Fruit fly (Drosophila melanogaster) whole organism, wandering third instar larva: ENCODE data around the gene CG11899.

Source experiments
- Abd-B ChIP-seq: fragments of >200 bp; optimal IDR thresholded peaks from 2 replicates; lab custom pipeline; 2017; ENCODE audit warnings: missing biosample characterization, missing genetic modification characterization
- CG9705 ChIP-seq: fragments of 200-800 bp; sonication (Bioruptor generic); optimal IDR thresholded peaks from 2 replicates; lab custom pipeline; 2018; ENCODE audit warnings: missing biosample characterization, mild to moderate bottlenecking, missing genetic modification characterization
- Dfd ChIP-seq: fragments of >200 bp; optimal IDR thresholded peaks from 2 replicates; lab custom pipeline; 2017; ENCODE audit warnings: missing biosample characterization, missing genetic modification characterization
- Dif ChIP-seq: fragments of 200-275, 200-300 bp; sonication (Bioruptor generic); optimal IDR thresholded peaks from 2 replicates; lab custom pipeline; 2018; ENCODE audit warnings: missing biosample characterization, missing genetic modification characterization; ENCODE audit not compliant: partially characterized antibody
- GATAd ChIP-seq: sonication (Bioruptor generic); optimal IDR thresholded peaks from 2 replicates; lab custom pipeline; 2016; ENCODE audit warnings: missing biosample characterization, missing genetic modification characterization
- HLH106 ChIP-seq: fragments of 200-800 bp; optimal IDR thresholded peaks from 3 replicates; lab custom pipeline; 2019; ENCODE audit warnings: missing biosample characterization, mild to moderate bottlenecking, missing genetic modification characterization, moderate library complexity
- Hr83 ChIP-seq: fragments of 200-300 bp; sonication (Bioruptor generic); optimal IDR thresholded peaks from 2 replicates; lab custom pipeline; 2016; ENCODE audit warnings: missing biosample characterization, mild to moderate bottlenecking, missing genetic modification characterization, moderate library complexity; ENCODE audit not compliant: poor library complexity, severe bottlenecking
- Jra ChIP-seq: sonication (Bioruptor generic); optimal IDR thresholded peaks from 2 replicates; lab custom pipeline; 2016; ENCODE audit warnings: missing biosample characterization, missing genetic modification characterization
- Mio ChIP-seq: sonication (Bioruptor generic); optimal IDR thresholded peaks from 2 replicates; lab custom pipeline; 2016; ENCODE audit warnings: missing biosample characterization, missing genetic modification characterization
- Myc ChIP-seq: fragments of >200 bp; optimal IDR thresholded peaks from 2 replicates; lab custom pipeline; 2017
- N ChIP-seq: fragments of >200 bp; optimal IDR thresholded peaks from 2 replicates; lab custom pipeline; 2018; ENCODE audit warnings: missing biosample characterization, missing external identifiers, missing genetic modification characterization
- OdsH ChIP-seq: fragments of 200-800 bp; sonication (Bioruptor generic); optimal IDR thresholded peaks from 2 replicates; lab custom pipeline; 2016; ENCODE audit warnings: missing biosample characterization, mild to moderate bottlenecking, missing genetic modification characterization
- Rel ChIP-seq, 2 experiments: fragments of 200-800 bp; sonication (Bioruptor generic) in 1 of 2; optimal IDR thresholded peaks; 2 replicates in 1 of 2; 3 replicates in 1 of 2; lab custom pipeline; 2016 to 2019; ENCODE audit warnings: mild to moderate bottlenecking in 2 of 2, missing biosample characterization in 2 of 2, missing genetic modification characterization in 2 of 2, moderate library complexity in 1 of 2
- Sp1 ChIP-seq: fragments of 200-800 bp; sonication (Bioruptor generic); optimal IDR thresholded peaks from 3 replicates; lab custom pipeline; 2019; ENCODE audit warnings: missing biosample characterization, mild to moderate bottlenecking, missing genetic modification characterization, moderate library complexity
- Vsx2 ChIP-seq: fragments of 200-300, 225-300 bp; sonication (Bioruptor generic); optimal IDR thresholded peaks from 2 replicates; lab custom pipeline; 2018; ENCODE audit warnings: missing biosample characterization, missing genetic modification characterization; ENCODE audit not compliant: partially characterized antibody
- br ChIP-seq: fragments of 200-800 bp; sonication (Bioruptor generic); optimal IDR thresholded peaks from 2 replicates; lab custom pipeline; 2016; ENCODE audit warnings: missing biosample characterization, missing genetic modification characterization
- brk ChIP-seq: fragments of 200-800 bp; sonication (Bioruptor generic); optimal IDR thresholded peaks from 2 replicates; lab custom pipeline; 2016; ENCODE audit warnings: missing biosample characterization, mild to moderate bottlenecking, missing genetic modification characterization
- dmrt93B ChIP-seq: fragments of 200-800 bp; sonication (Bioruptor generic); optimal IDR thresholded peaks from 2 replicates; lab custom pipeline; 2018; ENCODE audit warnings: missing biosample characterization, mild to moderate bottlenecking, missing genetic modification characterization
- dsf ChIP-seq: sonication (Bioruptor generic); optimal IDR thresholded peaks from 2 replicates; lab custom pipeline; 2016; ENCODE audit warnings: missing biosample characterization, missing genetic modification characterization, borderline replicate concordance
- ey ChIP-seq: fragments of 200-800 bp; sonication (Bioruptor generic); optimal IDR thresholded peaks from 2 replicates; lab custom pipeline; 2016; ENCODE audit warnings: missing biosample characterization, missing genetic modification characterization
- foxo ChIP-seq, 2 experiments: fragments of 200-800 bp; sonication (Bioruptor generic); optimal IDR thresholded peaks; 2 replicates in 1 of 2; 3 replicates in 1 of 2; lab custom pipeline; 2016 to 2017; ENCODE audit warnings: missing biosample characterization in 2 of 2, missing genetic modification characterization in 2 of 2
- fru ChIP-seq: fragments of 200-800 bp; sonication (Bioruptor generic); optimal IDR thresholded peaks from 3 replicates; lab custom pipeline; 2016; ENCODE audit warnings: missing biosample characterization, mild to moderate bottlenecking, missing genetic modification characterization
- h ChIP-seq: fragments of 200-800 bp; sonication (Bioruptor generic); optimal IDR thresholded peaks from 3 replicates; lab custom pipeline; 2016; ENCODE audit warnings: missing biosample characterization, mild to moderate bottlenecking, missing genetic modification characterization
- jim ChIP-seq: fragments of 175-275, 200-325 bp; sonication (Bioruptor generic); optimal IDR thresholded peaks from 2 replicates; lab custom pipeline; 2016; ENCODE audit warnings: missing biosample characterization, mild to moderate bottlenecking, missing genetic modification characterization
- pan ChIP-seq: fragments of >200 bp; optimal IDR thresholded peaks from 2 replicates; lab custom pipeline; 2017
- psq ChIP-seq: fragments of 200-800 bp; sonication (Bioruptor generic); optimal IDR thresholded peaks from 3 replicates; lab custom pipeline; 2017; ENCODE audit warnings: missing biosample characterization, mild to moderate bottlenecking, missing genetic modification characterization, moderate library complexity
- sage ChIP-seq: fragments of 200-800 bp; sonication (Bioruptor generic); optimal IDR thresholded peaks from 2 replicates; lab custom pipeline; 2016; ENCODE audit warnings: missing biosample characterization, mild to moderate bottlenecking, missing genetic modification characterization
- usp ChIP-seq: fragments of >200 bp; optimal IDR thresholded peaks from 2 replicates; lab custom pipeline; 2017; ENCODE audit warnings: missing biosample characterization, missing genetic modification characterization
- woc ChIP-seq: sonication (Bioruptor generic); optimal IDR thresholded peaks from 2 replicates; lab custom pipeline; 2016; ENCODE audit warnings: missing biosample characterization, mild to moderate bottlenecking, missing genetic modification characterization

Gene CG11899

DNA sequence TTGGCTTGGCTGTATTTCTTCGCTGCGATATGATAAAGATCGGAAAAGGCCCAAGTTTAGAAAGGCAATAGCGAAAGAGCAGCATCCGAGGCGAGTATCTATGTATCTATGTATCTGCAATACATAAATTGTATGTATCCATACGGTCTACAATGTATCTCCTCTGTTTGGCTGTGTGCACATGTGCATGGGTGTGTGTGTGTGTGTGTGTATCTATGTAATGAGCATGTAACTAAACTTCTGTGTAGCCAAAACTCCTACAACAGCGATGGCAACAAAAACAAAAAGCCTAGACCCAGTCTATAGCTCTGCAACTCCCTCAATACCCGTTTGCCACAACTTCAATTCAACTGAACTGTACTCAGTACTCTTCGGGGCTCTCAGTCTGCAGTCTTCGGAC, 9.8 kb downstream of the CG11899 start:
- no peak for TF ChIP-seq Rel (GFP tag; optimal IDR thresholded peaks at IDR 0.05; lab: Kevin White, UChicago)
- no peak for TF ChIP-seq Rel (tag; optimal IDR thresholded peaks at IDR 0.05; lab: Kevin White, UChicago)
- peak; percentile 76 for TF ChIP-seq Dfd (GFP tag; lab: Kevin White, UChicago)

DNA sequence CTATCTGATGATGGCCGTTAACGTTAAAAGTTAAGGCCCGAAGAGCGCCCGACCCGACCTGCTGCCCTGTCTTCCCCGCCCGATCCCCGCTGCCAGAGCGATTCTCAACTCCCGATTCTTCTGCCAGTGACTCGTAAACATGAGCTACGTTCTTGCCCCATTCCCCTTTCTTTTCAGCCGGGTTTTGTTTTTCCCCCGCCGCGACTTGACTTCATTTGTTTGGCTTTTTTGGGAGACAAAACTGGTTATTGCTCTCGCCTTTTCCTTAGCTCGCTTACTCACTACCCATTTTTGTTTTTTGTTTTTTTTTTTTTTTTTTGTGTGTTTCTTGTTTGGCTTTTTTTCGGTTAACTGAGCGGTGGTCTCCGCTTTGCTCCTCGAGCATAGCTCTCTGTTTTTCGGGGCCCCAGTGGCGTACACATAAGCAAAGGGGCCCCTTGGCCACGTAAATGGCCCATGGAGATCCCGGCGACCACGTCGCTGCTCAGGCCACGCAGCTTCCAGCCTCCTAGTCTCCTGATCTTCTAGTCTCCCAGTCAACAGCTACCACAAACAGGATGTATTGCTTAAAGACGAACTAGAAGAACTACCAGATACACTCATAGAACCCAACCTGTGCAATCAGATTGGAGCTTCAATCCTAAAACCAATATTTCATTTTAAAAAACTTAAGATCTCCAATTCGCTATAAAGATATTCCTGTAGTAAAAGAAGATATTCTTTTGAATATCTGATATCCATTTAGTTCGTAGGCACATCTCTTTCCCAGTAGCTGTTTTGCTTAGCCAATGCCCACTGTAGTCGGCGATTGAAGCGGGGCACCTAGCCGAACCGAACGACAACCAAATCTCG, 10.5 kb downstream of the CG11899 start:
- TF ChIP-seq Sp1 (GFP tag; lab: Kevin White, UChicago) (peak; percentile 53), Rel (GFP tag; optimal IDR thresholded peaks at IDR 0.05; lab: Kevin White, UChicago) (peak; percentile 91), Rel (tag; optimal IDR thresholded peaks at IDR 0.05; lab: Kevin White, UChicago) (peak; percentile 93), HLH106 (tag; lab: Kevin White, UChicago) (peak; percentile 17), brk (GFP tag; lab: Kevin White, UChicago) (peak; percentile 9), Jra (GFP tag; lab: Kevin White, UChicago) (peak; percentile 5), psq (peak; percentile 74), dmrt93B (peak; percentile 6), Dif (GFP tag; lab: Kevin White, UChicago) (peak; percentile 59), Abd-B (GFP tag; lab: Kevin White, UChicago) (no peak), br (GFP tag; lab: Kevin White, UChicago) (peak; percentile 36), Myc (lab: Kevin White, UChicago) (no peak), pan (lab: Kevin White, UChicago) (no peak), woc (peak; percentile 21), h (peak; percentile 29), Hr83 (GFP tag; lab: Kevin White, UChicago) (peak; percentile 43), GATAd (GFP tag; lab: Kevin White, UChicago) (no peak), OdsH (GFP tag; lab: Kevin White, UChicago) (no peak), usp (no peak), fru (peak; percentile 30), Mio (GFP tag; lab: Kevin White, UChicago) (no peak), foxo (GFP tag; optimal IDR thresholded peaks at IDR 0.05; lab: Kevin White, UChicago) (peak; percentile 4 to 16), dsf (GFP tag; lab: Kevin White, UChicago) (no peak), Vsx2 (GFP tag; lab: Kevin White, UChicago) (peak; percentile 38), sage (peak; percentile 5), jim (peak; percentile 77), ey (GFP tag; lab: Kevin White, UChicago) (peak; percentile 49)

DNA sequence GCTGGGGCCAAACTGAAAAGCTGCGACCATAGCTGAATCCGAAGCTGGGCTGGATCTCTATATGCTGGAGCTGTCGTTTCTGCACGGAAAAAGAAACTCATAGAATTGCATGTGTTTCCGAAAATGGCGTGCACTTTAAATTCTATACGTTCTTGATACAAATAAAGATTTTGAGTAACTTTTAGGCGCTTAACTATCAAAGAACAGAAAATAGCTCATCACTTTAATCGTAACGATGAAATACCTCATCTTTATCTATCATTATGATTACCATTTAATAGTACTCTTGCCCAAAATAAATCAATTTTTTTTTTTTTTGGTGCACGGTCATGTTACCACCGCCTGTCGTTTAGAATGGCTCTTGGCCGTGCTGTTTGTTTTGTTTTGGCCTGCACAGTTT, 11.4 kb downstream of the CG11899 start:
- no peak for TF ChIP-seq h
- TF ChIP-seq dmrt93B, result no peak
- TF ChIP-seq N (GFP tag; lab: Kevin White, UChicago), result no peak
- TF ChIP-seq HLH106 (tag; lab: Kevin White, UChicago), result no peak
- TF ChIP-seq Dif (GFP tag; lab: Kevin White, UChicago), result no peak
- TF ChIP-seq Abd-B (GFP tag; lab: Kevin White, UChicago), result no peak
- TF ChIP-seq Jra (GFP tag; lab: Kevin White, UChicago), result no peak
- TF ChIP-seq ey (GFP tag; lab: Kevin White, UChicago), result no peak

DNA sequence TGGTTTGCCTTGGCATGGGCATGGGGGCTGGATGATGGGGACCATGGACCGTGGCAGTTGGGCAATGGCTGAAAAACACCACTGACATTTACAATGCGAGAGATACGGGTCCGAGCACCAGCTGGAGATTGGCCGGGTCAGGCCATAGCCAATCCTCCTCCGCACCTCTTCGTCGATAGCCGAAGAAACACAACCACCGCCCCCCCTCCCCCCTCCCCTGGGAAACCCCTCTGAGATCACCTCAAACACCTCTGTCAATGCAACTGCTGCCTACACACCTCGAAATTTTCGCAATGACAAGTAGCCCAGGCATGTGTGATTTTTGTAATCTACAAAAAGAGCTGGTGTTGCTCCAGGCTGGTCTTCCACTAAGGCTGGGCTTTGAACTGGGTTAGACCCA, 12.3 kb downstream of the CG11899 start:
- TF ChIP-seq Hr83 (GFP tag; lab: Kevin White, UChicago) (no peak), Dfd (GFP tag; lab: Kevin White, UChicago) (peak; percentile 89)

DNA sequence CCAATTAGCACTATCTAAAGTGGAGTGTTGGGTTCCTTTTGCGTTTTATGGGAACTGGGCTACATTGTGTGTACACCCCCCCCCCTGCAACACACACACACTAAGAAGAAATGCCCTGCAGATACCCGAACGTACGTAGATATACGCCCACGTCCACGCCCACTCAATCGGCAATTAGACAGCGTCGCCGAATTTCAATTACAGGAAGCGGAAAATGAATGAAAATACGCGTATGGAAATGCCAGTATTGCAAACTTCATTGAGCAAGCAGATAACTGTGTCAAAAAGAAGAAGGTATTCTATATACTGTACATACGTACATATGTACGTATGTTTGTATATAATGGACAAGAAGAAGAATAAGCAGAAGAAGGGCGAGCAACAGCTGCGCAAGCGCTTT, 13.2 kb downstream of the CG11899 start:
- no peak for TF ChIP-seq jim
- TF ChIP-seq sage, result no peak
- no peak for TF ChIP-seq dsf (GFP tag; lab: Kevin White, UChicago)
- TF ChIP-seq pan (lab: Kevin White, UChicago), result no peak
- no peak for TF ChIP-seq br (GFP tag; lab: Kevin White, UChicago)
- no peak for TF ChIP-seq Vsx2 (GFP tag; lab: Kevin White, UChicago)
- TF ChIP-seq OdsH (GFP tag; lab: Kevin White, UChicago), result no peak
- no peak for TF ChIP-seq GATAd (GFP tag; lab: Kevin White, UChicago)
- no peak for TF ChIP-seq usp
- TF ChIP-seq fru, result no peak
- no peak for TF ChIP-seq CG9705 (GFP tag; lab: Kevin White, UChicago)
- TF ChIP-seq, all 38 proteins: peak for 0
